Worm (Caenorhabditis elegans) whole organism, late embryonic: Measurements from ENCODE around the gene sptl-3.

Experiments used
- K02D7.2 ChIP-seq: sonication (generic microtip); optimal IDR thresholded peaks from 2 replicates; lab custom pipeline; 2017; ENCODE audit warnings: mild to moderate bottlenecking, missing genetic modification characterization, missing compliant biosample characterization
- ama-1 ChIP-seq: fragments of 150-350 bp; optimal IDR thresholded peaks from 2 replicates; lab custom pipeline; 2014
- ceh-9 ChIP-seq: sonication (generic microtip); optimal IDR thresholded peaks from 2 replicates; lab custom pipeline; 2016; ENCODE audit warnings: mild to moderate bottlenecking, missing genetic modification characterization, inconsistent platforms, missing compliant biosample characterization
- elt-2 ChIP-seq: sonication (generic microtip); optimal IDR thresholded peaks from 2 replicates; lab custom pipeline; 2016; ENCODE audit warnings: missing genetic modification reagents, missing genetic modification characterization, missing compliant biosample characterization
- mec-3 ChIP-seq: sonication (generic microtip); optimal IDR thresholded peaks from 2 replicates; lab custom pipeline; 2016; ENCODE audit warnings: borderline replicate concordance, missing genetic modification characterization, missing compliant biosample characterization
- nfya-1 ChIP-seq: sonication (generic microtip); optimal IDR thresholded peaks from 2 replicates; lab custom pipeline; 2017; ENCODE audit warnings: missing genetic modification characterization, mild to moderate bottlenecking, missing compliant biosample characterization, antibody characterized with exemption, moderate library complexity
- nhr-11 ChIP-seq: fragments of 150-350 bp; optimal IDR thresholded peaks from 2 replicates; lab custom pipeline; 2014; ENCODE audit warnings: missing biosample characterization, missing genetic modification characterization
- npax-4 ChIP-seq: sonication (generic microtip); optimal IDR thresholded peaks from 2 replicates; lab custom pipeline; 2016; ENCODE audit warnings: missing genetic modification characterization, missing compliant biosample characterization
- pha-2 ChIP-seq: sonication (generic microtip); optimal IDR thresholded peaks from 2 replicates; lab custom pipeline; 2017; ENCODE audit warnings: mild to moderate bottlenecking, missing genetic modification characterization, missing compliant biosample characterization
- pqm-1 ChIP-seq: sonication (generic microtip); optimal IDR thresholded peaks from 2 replicates; lab custom pipeline; 2016; ENCODE audit warnings: missing genetic modification characterization, missing compliant biosample characterization
- tbx-2 ChIP-seq: sonication (generic microtip); optimal IDR thresholded peaks from 2 replicates; lab custom pipeline; 2016; ENCODE audit warnings: missing genetic modification characterization, missing compliant biosample characterization
- ttx-3 ChIP-seq: sonication (generic microtip); optimal IDR thresholded peaks from 2 replicates; lab custom pipeline; 2016; ENCODE audit warnings: missing genetic modification reagents, missing genetic modification characterization, missing compliant biosample characterization
- unc-86 ChIP-seq: sonication (generic microtip); optimal IDR thresholded peaks from 2 replicates; lab custom pipeline; 2016; ENCODE audit warnings: missing genetic modification characterization, missing compliant biosample characterization

- no peak for TF ChIP-seq elt-2 (tag; lab: Kevin White, UChicago)
- TF ChIP-seq nfya-1 (tag; lab: Kevin White, UChicago): no peak
- no peak for TF ChIP-seq pha-2 (tag; lab: Kevin White, UChicago)
- no peak for TF ChIP-seq nhr-11 (tag; lab: Kevin White, UChicago)
- no peak for TF ChIP-seq ttx-3 (tag; lab: Kevin White, UChicago)
- no peak for TF ChIP-seq ceh-9
- no peak for TF ChIP-seq unc-86
- TF ChIP-seq tbx-2 (tag; lab: Kevin White, UChicago): no peak
- no peak for TF ChIP-seq mec-3
- TF ChIP-seq npax-4 (tag; lab: Kevin White, UChicago): no peak
- no peak for TF ChIP-seq K02D7.2 (tag; lab: Kevin White, UChicago)
- no peak for TF ChIP-seq pqm-1 (tag; lab: Kevin White, UChicago)
- TF ChIP-seq ama-1 (lab: Kevin White, UChicago): no peak
Observed at ce11 chrV:13907557-13908104, 14.5 kb downstream of the sptl-3 start.
